Fruit fly (Drosophila melanogaster): ENCODE data around the gene CG43390.

CG43390 gene

dm6 chr3L:11579919-11580318 is at the start of gene CG43390 (continued):
- TF ChIP-seq grn (GFP tag; optimal IDR thresholded peaks at IDR 0.05), result peak; percentile 7
- TF ChIP-seq bab2 (GFP tag; optimal IDR thresholded peaks at IDR 0.05), result peak; percentile 35
- peak; percentile 89 for TF ChIP-seq mirr (GFP tag; optimal IDR thresholded peaks at IDR 0.05)
- peak; percentile 46 for TF ChIP-seq Hand (GFP tag; optimal IDR thresholded peaks at IDR 0.05)
- TF ChIP-seq caup (GFP tag; optimal IDR thresholded peaks at IDR 0.05; ENCODE audit: severe bottlenecking), result peak; percentile 94
- peak; percentile 73 for TF ChIP-seq CrebB (tag; optimal IDR thresholded peaks at IDR 0.05)
- no peak for TF ChIP-seq pros (GFP tag; optimal IDR thresholded peaks at IDR 0.05)
- peak; percentile 78 for TF ChIP-seq CG10147 (GFP tag; optimal IDR thresholded peaks at IDR 0.05)
- TF ChIP-seq CG7556 (GFP tag; optimal IDR thresholded peaks at IDR 0.05), result peak; percentile 24
- no peak for TF ChIP-seq Nf-YA (GFP tag; IDR thresholded peaks at IDR 0.05)
- peak; percentile 75 for TF ChIP-seq CG11695 (GFP tag; IDR thresholded peaks at IDR 0.05)
- TF ChIP-seq CG17361 (GFP tag; IDR thresholded peaks at IDR 0.05), result peak; percentile 40; the same call in 1 of the 3 replicates
- TF ChIP-seq dysf (GFP tag; IDR thresholded peaks at IDR 0.05), result peak; percentile 51; the same call in 1 of the 3 replicates
- TF ChIP-seq CG18764 (GFP tag; optimal IDR thresholded peaks at IDR 0.05), result no peak
- peak; percentile 52 for TF ChIP-seq odd (GFP tag; optimal IDR thresholded peaks at IDR 0.05)
- peak; percentile 56 for TF ChIP-seq CG7987 (GFP tag; optimal IDR thresholded peaks at IDR 0.05)
- TF ChIP-seq tgo (GFP tag; IDR thresholded peaks at IDR 0.05), result no peak
- TF ChIP-seq abd-A (tag; optimal IDR thresholded peaks at IDR 0.05), result no peak
- TF ChIP-seq CG14014 (GFP tag; IDR thresholded peaks at IDR 0.05), result peak; percentile 63; the same call in 1 of the 2 replicates
- TF ChIP-seq insv (GFP tag; optimal IDR thresholded peaks at IDR 0.05), result peak in 1 of 2 experiments; percentile 45
- TF ChIP-seq chn (GFP tag; optimal IDR thresholded peaks at IDR 0.05), result no peak
- TF ChIP-seq dpn (GFP tag; optimal IDR thresholded peaks at IDR 0.05), result peak in 1 of 2 experiments; percentile 31
- TF ChIP-seq trh (GFP tag; optimal IDR thresholded peaks at IDR 0.05), result peak; percentile 2
- TF ChIP-seq tll (GFP tag; optimal IDR thresholded peaks at IDR 0.05), result no peak
- TF ChIP-seq CG7839 (tag; optimal IDR thresholded peaks at IDR 0.05), result peak; percentile 12
- TF ChIP-seq h (optimal IDR thresholded peaks at IDR 0.05), result no peak
- TF ChIP-seq CG9876 (GFP tag; optimal IDR thresholded peaks at IDR 0.05), result no peak
- TF ChIP-seq gcm (GFP tag; optimal IDR thresholded peaks at IDR 0.05), result no peak
- TF ChIP-seq CG18599 (GFP tag; optimal IDR thresholded peaks at IDR 0.05), result peak; percentile 76
- peak; percentile 68 for TF ChIP-seq HmgZ (tag; optimal IDR thresholded peaks at IDR 0.05)
- TF ChIP-seq exex (tag; optimal IDR thresholded peaks at IDR 0.05), result peak; percentile 40
- peak; percentile 66 for TF ChIP-seq gsb (GFP tag; IDR thresholded peaks at IDR 0.05)
- peak; percentile 69 for TF ChIP-seq B-H2 (GFP tag; optimal IDR thresholded peaks at IDR 0.05)
- peak; percentile 62 for TF ChIP-seq CG17568 (GFP tag; optimal IDR thresholded peaks at IDR 0.05)
- no peak for TF ChIP-seq br (optimal IDR thresholded peaks at IDR 0.05)
- peak; percentile 45 for TF ChIP-seq Hey (tag; optimal IDR thresholded peaks at IDR 0.05)
- TF ChIP-seq CG12744 (GFP tag; optimal IDR thresholded peaks at IDR 0.05), result peak; percentile 7
- TF ChIP-seq chif (GFP tag; optimal IDR thresholded peaks at IDR 0.05), result no peak
- TF ChIP-seq CoRest (tag; optimal IDR thresholded peaks at IDR 0.05), result peak; percentile 39
- TF ChIP-seq Asciz (GFP tag; optimal IDR thresholded peaks at IDR 0.05), result peak; percentile 87
- TF ChIP-seq Bteb2 (GFP tag; optimal IDR thresholded peaks at IDR 0.05), result peak; percentile 7
- TF ChIP-seq sens-2 (GFP tag; IDR thresholded peaks at IDR 0.05), result no peak
- TF ChIP-seq CG10209 (GFP tag; optimal IDR thresholded peaks at IDR 0.05), result peak; percentile 66
- peak; percentile 57 for TF ChIP-seq unpg (GFP tag; optimal IDR thresholded peaks at IDR 0.05)
- TF ChIP-seq CG13424 (tag; optimal IDR thresholded peaks at IDR 0.05), result peak; percentile 27
- TF ChIP-seq Med (GFP tag), result no peak
- TF ChIP-seq pan (optimal IDR thresholded peaks at IDR 0.05), result no peak
- no peak for TF ChIP-seq pan (GFP tag; optimal IDR thresholded peaks at IDR 0.05 in 1 of 2, IDR thresholded peaks at IDR 0.05 in 1 of 2)
- no peak for TF ChIP-seq Bdp1 (GFP tag; optimal IDR thresholded peaks at IDR 0.05)
- peak; percentile 70 for TF ChIP-seq CG6765 (GFP tag; optimal IDR thresholded peaks at IDR 0.05)
- TF ChIP-seq ATbp (GFP tag; optimal IDR thresholded peaks at IDR 0.05), result peak; percentile 69
